Worm (Caenorhabditis elegans): Measurements from ENCODE around the gene plrg-1.

Gene plrg-1

ce11 chrV:10802060-10802459 lies 5.7 kb downstream of the plrg-1 start (continued):
- TF ChIP-seq lin-54 (GFP tag; optimal IDR thresholded peaks at IDR 0.05) (peak; percentile 41), ceh-91 (GFP tag; IDR thresholded peaks at IDR 0.05) (no peak), madf-8 (GFP tag; conservative IDR thresholded peaks at IDR 0.05) (no peak), chd-7 (tag; optimal IDR thresholded peaks at IDR 0.05) (peak; percentile 8), mel-28 (tag; optimal IDR thresholded peaks at IDR 0.05; ENCODE audit: borderline replicate concordance) (no peak), K12H6.12 (tag; optimal IDR thresholded peaks at IDR 0.05) (no peak)

- no peak for TF ChIP-seq ceh-40 (GFP tag; IDR thresholded peaks at IDR 0.05)
- TF ChIP-seq ets-4 (GFP tag; optimal IDR thresholded peaks at IDR 0.05): peak; percentile 48
- TF ChIP-seq mes-4 (tag; optimal IDR thresholded peaks at IDR 0.05): no peak
- TF ChIP-seq madf-10 (tag; optimal IDR thresholded peaks at IDR 0.05): peak; percentile 13
- no peak for TF ChIP-seq F10E7.11 (tag; optimal IDR thresholded peaks at IDR 0.05)
- no peak for TF ChIP-seq him-1 (tag; optimal IDR thresholded peaks at IDR 0.05)
- peak; percentile 41 for TF ChIP-seq ztf-22 (GFP tag; optimal IDR thresholded peaks at IDR 0.05)
- TF ChIP-seq D2030.7 (GFP tag; IDR thresholded peaks at IDR 0.05): no peak
- TF ChIP-seq repo-1 (tag; optimal IDR thresholded peaks at IDR 0.05): no peak
- no peak for TF ChIP-seq F49E8.2 (tag; optimal IDR thresholded peaks at IDR 0.05; ENCODE audit: insufficient read depth)
- TF ChIP-seq cebp-1 (GFP tag; IDR thresholded peaks at IDR 0.05): no peak
- peak; percentile 13 for TF ChIP-seq cebp-1 (tag; optimal IDR thresholded peaks at IDR 0.05)
- no peak for TF ChIP-seq tlf-1 (GFP tag; optimal IDR thresholded peaks at IDR 0.05)
- TF ChIP-seq let-526 (GFP tag; IDR thresholded peaks at IDR 0.05): no peak
- peak; percentile 87 for TF ChIP-seq nhr-80 (tag; optimal IDR thresholded peaks at IDR 0.05)
- peak; percentile 13 for TF ChIP-seq tbp1 (GFP tag; optimal IDR thresholded peaks at IDR 0.05)
- TF ChIP-seq pha-4 (tag; optimal IDR thresholded peaks at IDR 0.05): peak; percentile 35
- TF ChIP-seq akir-1 (GFP tag; optimal IDR thresholded peaks at IDR 0.05): no peak
These were observed 6.6 kb downstream of the plrg-1 start, which contains the start of gene D1054.18 for ce11 chrV:10801154-10801553. Gene D1054.18 (minus strand): TSS chrV:10801198.

DNA sequence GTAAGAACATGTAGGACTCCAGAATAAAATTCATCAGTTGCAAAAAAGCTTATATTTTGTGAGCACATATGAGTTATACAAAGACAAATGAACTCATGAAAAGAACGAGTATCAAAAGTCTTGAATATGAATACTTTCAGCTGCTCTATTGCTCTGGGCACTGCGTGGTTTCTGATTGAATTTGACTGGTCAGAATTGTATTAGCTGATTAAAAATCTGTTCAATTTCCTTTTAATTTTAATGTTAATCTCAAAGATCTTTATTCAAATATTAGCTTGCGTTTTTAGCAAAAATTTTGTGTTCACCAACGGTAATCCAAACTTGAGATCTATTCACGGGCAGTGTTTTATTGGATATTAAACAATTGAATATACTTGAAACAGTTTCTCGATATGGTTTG lies 9.6 kb downstream of the plrg-1 start, which contains the start of gene srh-184:
srh-184 (minus strand) TSS at position 101 of the 400 bp plus-strand sequence.
- no peak for TF ChIP-seq nhr-27 (tag; optimal IDR thresholded peaks at IDR 0.05)
- TF ChIP-seq hrde-1 (tag; optimal IDR thresholded peaks at IDR 0.05; ENCODE audit: borderline replicate concordance): no peak
- no peak for TF ChIP-seq hmg-1.2 (GFP tag; IDR thresholded peaks at IDR 0.05)
- no peak for TF ChIP-seq T07F8.4 (tag; optimal IDR thresholded peaks at IDR 0.05)
- TF ChIP-seq F49E8.2 (tag; optimal IDR thresholded peaks at IDR 0.05; ENCODE audit: insufficient read depth): no peak
- TF ChIP-seq hmg-20 (GFP tag; IDR thresholded peaks at IDR 0.05): no peak
- TF ChIP-seq B0035.1 (tag; optimal IDR thresholded peaks at IDR 0.05): no peak
- TF ChIP-seq lir-1 (GFP tag; conservative IDR thresholded peaks at IDR 0.05): no peak
- TF ChIP-seq cebp-2 (GFP tag; IDR thresholded peaks at IDR 0.05): no peak
- no peak for TF ChIP-seq mel-28 (tag; optimal IDR thresholded peaks at IDR 0.05; ENCODE audit: borderline replicate concordance)
- no peak for TF ChIP-seq B0261.1 (tag; optimal IDR thresholded peaks at IDR 0.05)
- TF ChIP-seq hsf-1 (GFP tag; IDR thresholded peaks at IDR 0.05): no peak
- TF ChIP-seq attf-3 (GFP tag; conservative IDR thresholded peaks at IDR 0.05): no peak
- no peak for TF ChIP-seq aptf-2 (GFP tag; conservative IDR thresholded peaks at IDR 0.05)
- no peak for TF ChIP-seq tbx-9 (tag; optimal IDR thresholded peaks at IDR 0.05; ENCODE audit: borderline replicate concordance)
- no peak for TF ChIP-seq somi-1 (GFP tag; optimal IDR thresholded peaks at IDR 0.05)
